Worm (Caenorhabditis elegans): ENCODE measurements around the gene nhr-76.

The nhr-76 gene

ce11 chrIV:654526-655440 lies 27.4 kb downstream of the nhr-76 start, which contains the start of the genes rpl-15 and K11H12.8 (continued):
- TF ChIP-seq lag-1 (GFP tag; IDR thresholded peaks at IDR 0.05) (peak; percentile 90; the same call in 1 of the 2 replicates), attf-3 (GFP tag; conservative IDR thresholded peaks at IDR 0.05) (peak; percentile 91), akir-1 (GFP tag; optimal IDR thresholded peaks at IDR 0.05) (peak; percentile 91), F10E7.11 (tag; optimal IDR thresholded peaks at IDR 0.05) (peak; percentile 96), B0336.3 (GFP tag; IDR thresholded peaks at IDR 0.05) (peak; percentile 100), sea-2 (GFP tag; IDR thresholded peaks at IDR 0.05) (peak; percentile 97), K11D2.4 (GFP tag; IDR thresholded peaks at IDR 0.05) (peak; percentile 100), sdz-38 (tag; optimal IDR thresholded peaks at IDR 0.05) (no peak), Y56A3A.18 (GFP tag; IDR thresholded peaks at IDR 0.05) (peak; percentile 99), Y67H2A.10 (GFP tag; conservative IDR thresholded peaks at IDR 0.05) (peak; percentile 99), ztf-26 (tag; optimal IDR thresholded peaks at IDR 0.05) (peak; percentile 99)

DNA sequence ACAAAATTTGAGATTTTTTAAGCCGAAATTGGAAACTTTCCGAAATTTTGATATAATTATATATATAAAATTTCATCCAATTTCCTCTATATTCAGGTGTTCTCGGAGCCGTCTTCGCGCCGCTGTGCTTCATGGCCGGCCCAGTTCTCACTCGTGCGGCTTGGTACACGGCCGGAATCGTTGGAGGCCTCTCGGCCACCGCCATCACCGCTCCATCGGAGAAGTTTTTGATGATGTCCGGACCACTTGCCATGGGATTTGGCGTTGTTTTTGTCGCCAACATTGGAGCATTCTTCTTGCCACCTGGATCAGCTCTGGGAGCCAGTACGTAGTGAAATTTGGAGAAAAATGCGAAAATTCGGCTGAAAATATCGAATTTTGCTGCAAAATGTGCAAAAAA lies 29.7 kb downstream of the nhr-76 start:
- TF ChIP-seq nhr-80 (tag; optimal IDR thresholded peaks at IDR 0.05) (no peak), ceh-58 (GFP tag; IDR thresholded peaks at IDR 0.05) (0 out of 2 replicates have a peak, but pooled peaks have one; percentile 50), let-526 (GFP tag; IDR thresholded peaks at IDR 0.05) (no peak), zfh-2 (GFP tag; conservative IDR thresholded peaks at IDR 0.05) (peak; percentile 78), K11D2.4 (GFP tag; IDR thresholded peaks at IDR 0.05) (no peak), repo-1 (tag; optimal IDR thresholded peaks at IDR 0.05) (peak; percentile 14), zim-3 (tag; optimal IDR thresholded peaks at IDR 0.05) (no peak), egrh-3 (GFP tag; IDR thresholded peaks at IDR 0.05) (no peak), F37B4.10 (GFP tag; IDR thresholded peaks at IDR 0.05) (no peak)

- TF ChIP-seq unc-130 (GFP tag; optimal IDR thresholded peaks at IDR 0.05) (no peak), F10E7.11 (tag; optimal IDR thresholded peaks at IDR 0.05) (no peak), zim-3 (tag; optimal IDR thresholded peaks at IDR 0.05) (peak; percentile 46), C17E4.6 (GFP tag; IDR thresholded peaks at IDR 0.05) (no peak), rec-8 (tag; optimal IDR thresholded peaks at IDR 0.05) (no peak), pbrm-1 (GFP tag; IDR thresholded peaks at IDR 0.05) (peak; percentile 71; the same call in 1 of the 2 replicates), B0019.2 (GFP tag; conservative IDR thresholded peaks at IDR 0.05) (0 out of 2 replicates have a peak, but pooled peaks have one; percentile 23), Y95B8A.8 (GFP tag; IDR thresholded peaks at IDR 0.05) (peak; percentile 57; the same call in 1 of the 2 replicates), ceh-58 (GFP tag; IDR thresholded peaks at IDR 0.05) (no peak), lin-54 (GFP tag; optimal IDR thresholded peaks at IDR 0.05) (peak; percentile 60), ztf-25 (GFP tag; IDR thresholded peaks at IDR 0.05) (0 out of 2 replicates have a peak, but pooled peaks have one; percentile 21), snpc-1.3 (tag; optimal IDR thresholded peaks at IDR 0.05; ENCODE audit: insufficient read depth) (peak; percentile 28), let-607 (tag; optimal IDR thresholded peaks at IDR 0.05) (peak in 1 of 2 experiments; percentile 2), cebp-2 (GFP tag; IDR thresholded peaks at IDR 0.05) (no peak), F37B4.10 (GFP tag; IDR thresholded peaks at IDR 0.05) (0 out of 2 replicates have a peak, but pooled peaks have one; percentile 84), rcor-1 (GFP tag; IDR thresholded peaks at IDR 0.05) (peak; percentile 68), aptf-3 (GFP tag; IDR thresholded peaks at IDR 0.05) (0 out of 2 replicates have a peak, but pooled peaks have one; percentile 48), ztf-18 (tag; optimal IDR thresholded peaks at IDR 0.05) (no peak), attf-6 (GFP tag; IDR thresholded peaks at IDR 0.05) (0 out of 2 replicates have a peak, but pooled peaks have one; percentile 54), Y53G8AR.9 (GFP tag; conservative IDR thresholded peaks at IDR 0.05) (peak; percentile 79), nfyb-1 (GFP tag; IDR thresholded peaks at IDR 0.05) (peak; percentile 76), F33H1.4 (GFP tag; IDR thresholded peaks at IDR 0.05) (peak; percentile 46), madf-10 (tag; optimal IDR thresholded peaks at IDR 0.05) (no peak), dpff-1 (tag; optimal IDR thresholded peaks at IDR 0.05) (no peak), D2030.7 (GFP tag; IDR thresholded peaks at IDR 0.05) (peak; percentile 88), ekl-4 (GFP tag; IDR thresholded peaks at IDR 0.05) (peak; percentile 80), egrh-3 (GFP tag; IDR thresholded peaks at IDR 0.05) (no peak), hmg-1.2 (GFP tag; IDR thresholded peaks at IDR 0.05) (peak; percentile 96), snpc-3.4 (tag; optimal IDR thresholded peaks at IDR 0.05) (peak; percentile 87)
These were observed 30.6 kb downstream of the nhr-76 start for ce11 chrIV:657932-658331.
